Fruit fly (Drosophila melanogaster) whole organism, embryonic: ENCODE results near the gene Aasdh.

Source experiments
- Atf-2 ChIP-seq: fragments of 200-800 bp; sonication (Bioruptor generic); optimal IDR thresholded peaks from 2 replicates; lab custom pipeline; 2016; ENCODE audit warnings: missing biosample characterization, missing genetic modification characterization
- CG10274 ChIP-seq: fragments of 200-800 bp; sonication (Bioruptor generic); optimal IDR thresholded peaks from 3 replicates; lab custom pipeline; 2017; ENCODE audit warnings: missing biosample characterization, mild to moderate bottlenecking, missing genetic modification characterization
- CG11696 ChIP-seq: fragments of 200-800 bp; sonication (Bioruptor generic); IDR thresholded peaks from 2 replicates; pipeline ENCODE4 v1.3.6; 2022; ENCODE audit warnings: missing biosample characterization, missing genetic modification characterization
- CG12236 ChIP-seq: fragments of 200-800 bp; sonication (Bioruptor generic); optimal IDR thresholded peaks from 2 replicates; lab custom pipeline; 2016; ENCODE audit warnings: missing biosample characterization, missing genetic modification characterization
- CG13894 ChIP-seq: fragments of 200-800 bp; sonication (Bioruptor generic); optimal IDR thresholded peaks from 3 replicates; lab custom pipeline; 2018; ENCODE audit warnings: missing biosample characterization, mild to moderate bottlenecking, missing genetic modification characterization, moderate library complexity
- CG14441 ChIP-seq: fragments of 200-800 bp; sonication (Bioruptor generic); IDR thresholded peaks from 2 replicates; pipeline ENCODE4 v1.3.6; 2022; ENCODE audit warnings: missing biosample characterization, missing genetic modification characterization
- CG16863 ChIP-seq: fragments of 200-800 bp; sonication (Bioruptor generic); optimal IDR thresholded peaks from 3 replicates; lab custom pipeline; 2016; ENCODE audit warnings: missing biosample characterization, missing genetic modification characterization
- CG18599 ChIP-seq: fragments of 200-800 bp; sonication (Bioruptor generic); optimal IDR thresholded peaks from 3 replicates; lab custom pipeline; 2017; ENCODE audit warnings: missing biosample characterization, missing genetic modification characterization, mild to moderate bottlenecking, moderate library complexity, missing genetic modification reagents
- CG2116 ChIP-seq: fragments of 200-800 bp; sonication (Bioruptor generic); optimal IDR thresholded peaks from 3 replicates; lab custom pipeline; 2018; ENCODE audit warnings: missing biosample characterization, mild to moderate bottlenecking, missing genetic modification characterization
- CG2129 ChIP-seq: fragments of 200-800 bp; sonication (Bioruptor generic); IDR thresholded peaks from 2 replicates; pipeline ENCODE4 v1.3.6; 2022; ENCODE audit warnings: missing biosample characterization, missing genetic modification characterization; ENCODE audit not compliant: partially characterized antibody
- CG2678 ChIP-seq: fragments of 200-800 bp; sonication (Bioruptor generic); optimal IDR thresholded peaks from 3 replicates; lab custom pipeline; 2019; ENCODE audit warnings: missing biosample characterization, mild to moderate bottlenecking, missing genetic modification characterization, moderate library complexity
- CG2889 ChIP-seq: fragments of 200-800 bp; sonication (Bioruptor generic); IDR thresholded peaks from 3 replicates; pipeline ENCODE4 v1.3.6; 2022; ENCODE audit warnings: missing biosample characterization, missing genetic modification characterization
- CG30431 ChIP-seq: fragments of 200-800 bp; sonication (Bioruptor generic); optimal IDR thresholded peaks from 2 replicates; lab custom pipeline; 2017; ENCODE audit warnings: missing biosample characterization, missing genetic modification characterization
- CG34422 ChIP-seq: fragments of 200-800 bp; sonication (Bioruptor generic); IDR thresholded peaks from 3 replicates; pipeline ENCODE4 v1.3.6; 2022; ENCODE audit warnings: missing biosample characterization, missing genetic modification characterization
- CG3847 ChIP-seq: fragments of 200-800 bp; sonication (Bioruptor generic); IDR thresholded peaks from 2 replicates; pipeline ENCODE4 v1.3.6; 2022; ENCODE audit warnings: missing biosample characterization, missing genetic modification characterization
- CG4730 ChIP-seq: fragments of 200-800 bp; sonication (Bioruptor generic); IDR thresholded peaks from 2 replicates; pipeline ENCODE4 v1.3.6; 2022; ENCODE audit warnings: missing biosample characterization, missing genetic modification characterization
- CG5180 ChIP-seq: fragments of 200-800 bp; sonication (Bioruptor generic); optimal IDR thresholded peaks from 3 replicates; lab custom pipeline; 2017; ENCODE audit warnings: missing biosample characterization, missing genetic modification characterization, mild to moderate bottlenecking, moderate library complexity, missing genetic modification reagents
- CG6791 ChIP-seq: fragments of 200-800 bp; sonication (Bioruptor generic); IDR thresholded peaks from 3 replicates; pipeline ENCODE4 v1.3.6; 2022; ENCODE audit warnings: missing biosample characterization, missing genetic modification characterization; ENCODE audit not compliant: partially characterized antibody
- CG7271 ChIP-seq: fragments of 200-800 bp; sonication (Bioruptor generic); optimal IDR thresholded peaks from 2 replicates; lab custom pipeline; 2018; ENCODE audit warnings: missing biosample characterization, mild to moderate bottlenecking, missing genetic modification characterization, moderate library complexity
- CG7839 ChIP-seq: fragments of 200-800 bp; sonication (Bioruptor generic); optimal IDR thresholded peaks from 3 replicates; lab custom pipeline; 2018; ENCODE audit warnings: missing biosample characterization, mild to moderate bottlenecking, missing genetic modification characterization, moderate library complexity
- Chrac-16 ChIP-seq: fragments of 200-800 bp; sonication (Bioruptor generic); optimal IDR thresholded peaks from 3 replicates; lab custom pipeline; 2016; ENCODE audit warnings: missing biosample characterization, missing genetic modification characterization
- Doc2 ChIP-seq: fragments of 200-800 bp; sonication (Bioruptor generic); IDR thresholded peaks from 2 replicates; pipeline ENCODE4 v1.3.6; 2022; ENCODE audit warnings: missing biosample characterization, missing genetic modification characterization
- Eip74EF ChIP-seq, 2 experiments: fragments of 200-800 bp in 1 of 2; fragments of >200 bp in 1 of 2; sonication (Bioruptor generic) in 1 of 2; optimal IDR thresholded peaks; 2 replicates each; lab custom pipeline; 2017 to 2019; ENCODE audit warnings: missing biosample characterization in 2 of 2, missing genetic modification characterization in 2 of 2, mild to moderate bottlenecking in 1 of 2, moderate library complexity in 1 of 2
- Gsc ChIP-seq: fragments of 200-800 bp; sonication (Bioruptor generic); IDR thresholded peaks from 2 replicates; pipeline ENCODE4 v1.3.6; 2022; ENCODE audit warnings: missing biosample characterization, missing genetic modification characterization
- Hr51 ChIP-seq, 2 experiments: fragments of 200-800 bp; sonication (Bioruptor generic); optimal IDR thresholded peaks; 2 replicates in 1 of 2; 3 replicates in 1 of 2; lab custom pipeline; 2016 to 2018; ENCODE audit warnings: missing biosample characterization in 2 of 2, missing genetic modification characterization in 2 of 2, mild to moderate bottlenecking in 1 of 2, moderate library complexity in 1 of 2
- Hr78 ChIP-seq, 2 experiments: fragments of 200-800 bp in 1 of 2; fragments of >200 bp in 1 of 2; sonication (Bioruptor generic) in 1 of 2; optimal IDR thresholded peaks; 2 replicates each; lab custom pipeline; 2017 to 2019; ENCODE audit warnings: missing biosample characterization in 2 of 2, missing genetic modification characterization in 2 of 2, mild to moderate bottlenecking in 1 of 2, moderate library complexity in 1 of 2
- Myb ChIP-seq: fragments of 200-800 bp; sonication (Bioruptor generic); optimal IDR thresholded peaks from 2 replicates; lab custom pipeline; 2016; ENCODE audit warnings: missing biosample characterization, missing genetic modification characterization
- Pdp1 ChIP-seq, 2 experiments: fragments of 200-800 bp; sonication (Bioruptor generic); optimal IDR thresholded peaks; 3 replicates each; lab custom pipeline; 2016; ENCODE audit warnings: missing biosample characterization in 2 of 2, missing genetic modification characterization in 2 of 2, mild to moderate bottlenecking in 1 of 2, moderate library complexity in 1 of 2
- Rfx ChIP-seq: fragments of 200-800 bp; sonication (Bioruptor generic); IDR thresholded peaks from 2 replicates; pipeline ENCODE4 v1.3.6; 2022; ENCODE audit warnings: missing biosample characterization, missing genetic modification characterization
- Sry-β ChIP-seq: fragments of 200-800 bp; sonication (Bioruptor generic); optimal IDR thresholded peaks from 2 replicates; lab custom pipeline; 2018; ENCODE audit warnings: missing biosample characterization, mild to moderate bottlenecking, missing genetic modification characterization, moderate library complexity
- ap ChIP-seq: fragments of 200-800 bp; sonication (Bioruptor generic); IDR thresholded peaks from 2 replicates; pipeline ENCODE4 v1.3.6; 2022; ENCODE audit warnings: missing biosample characterization, missing genetic modification characterization
- bbx ChIP-seq: fragments of 200-800 bp; sonication (Bioruptor generic); IDR thresholded peaks from 2 replicates; pipeline ENCODE4 v1.3.6; 2022; ENCODE audit warnings: missing biosample characterization, missing genetic modification characterization; ENCODE audit not compliant: partially characterized antibody
- crp ChIP-seq, 2 experiments: fragments of 200-800 bp; sonication (Bioruptor generic); optimal IDR thresholded peaks; 2 replicates in 1 of 2; 3 replicates in 1 of 2; lab custom pipeline; 2017; ENCODE audit warnings: missing biosample characterization in 2 of 2, missing genetic modification characterization in 2 of 2, mild to moderate bottlenecking in 1 of 2, moderate library complexity in 1 of 2
- da ChIP-seq: fragments of 200-800 bp; sonication (Bioruptor generic); optimal IDR thresholded peaks from 2 replicates; lab custom pipeline; 2016; ENCODE audit warnings: missing biosample characterization, missing genetic modification characterization
- dati ChIP-seq: fragments of 200-800 bp; sonication (Bioruptor generic); IDR thresholded peaks from 2 replicates; pipeline ENCODE4 v1.3.6; 2022; ENCODE audit warnings: missing biosample characterization, missing genetic modification characterization
- dimm ChIP-seq: fragments of 200-800 bp; sonication (Bioruptor generic); IDR thresholded peaks from 2 replicates; pipeline ENCODE4 v1.3.6; 2022; ENCODE audit warnings: missing biosample characterization, missing genetic modification characterization
- ems ChIP-seq: fragments of 200-800 bp; sonication (Bioruptor generic); optimal IDR thresholded peaks from 3 replicates; lab custom pipeline; 2016; ENCODE audit warnings: missing biosample characterization, missing genetic modification characterization
- fd96Cb ChIP-seq: fragments of 200-800 bp; sonication (Bioruptor generic); optimal IDR thresholded peaks from 2 replicates; lab custom pipeline; 2018; ENCODE audit warnings: missing biosample characterization, mild to moderate bottlenecking, missing genetic modification characterization, moderate library complexity
- hkb ChIP-seq, 2 experiments: fragments of 200-800 bp in 1 of 2; fragments of >200 bp in 1 of 2; sonication (Bioruptor generic) in 1 of 2; IDR thresholded peaks in 1 of 2; optimal IDR thresholded peaks in 1 of 2; 2 replicates each; pipeline versions ENCODE4 v1.3.6 to Lab custom; 2017 to 2022; ENCODE audit warnings: missing biosample characterization in 1 of 2, missing genetic modification characterization in 1 of 2
- klu ChIP-seq: fragments of 200-800 bp; sonication (Bioruptor generic); IDR thresholded peaks from 2 replicates; pipeline ENCODE4 v1.3.6; 2022; ENCODE audit warnings: missing biosample characterization, missing genetic modification characterization
- mld ChIP-seq: fragments of 200-800 bp; sonication (Bioruptor generic); IDR thresholded peaks from 3 replicates; pipeline ENCODE4 v1.3.6; 2022; ENCODE audit warnings: missing biosample characterization, missing genetic modification characterization; ENCODE audit not compliant: partially characterized antibody
- org-1 ChIP-seq: fragments of 200-800 bp; sonication (Bioruptor generic); optimal IDR thresholded peaks from 2 replicates; lab custom pipeline; 2017; ENCODE audit warnings: missing biosample characterization, missing genetic modification characterization
- pho ChIP-seq: fragments of 200-800 bp; sonication (Bioruptor generic); optimal IDR thresholded peaks from 2 replicates; lab custom pipeline; 2016; ENCODE audit warnings: missing biosample characterization, missing genetic modification characterization
- pum ChIP-seq: fragments of 200-800 bp; sonication (Bioruptor generic); optimal IDR thresholded peaks from 2 replicates; lab custom pipeline; 2016; ENCODE audit warnings: missing biosample characterization, missing genetic modification characterization
- scrt ChIP-seq: fragments of 200-800 bp; sonication (Bioruptor generic); optimal IDR thresholded peaks from 2 replicates; lab custom pipeline; 2018; ENCODE audit warnings: missing biosample characterization, mild to moderate bottlenecking, missing genetic modification characterization, moderate library complexity
- seq ChIP-seq: fragments of 200-800 bp; sonication (Bioruptor generic); IDR thresholded peaks from 2 replicates; pipeline ENCODE4 v1.3.6; 2022; ENCODE audit warnings: missing biosample characterization, missing genetic modification characterization
- tup ChIP-seq: fragments of 200-800 bp; sonication (Bioruptor generic); optimal IDR thresholded peaks from 2 replicates; lab custom pipeline; 2016; ENCODE audit warnings: missing biosample characterization, mild to moderate bottlenecking, missing genetic modification characterization, moderate library complexity
- unpg ChIP-seq: fragments of 200-800 bp; sonication (Bioruptor generic); optimal IDR thresholded peaks from 3 replicates; lab custom pipeline; 2018; ENCODE audit warnings: missing biosample characterization, mild to moderate bottlenecking, missing genetic modification characterization, moderate library complexity
- z ChIP-seq: fragments of 200-800 bp; sonication (Bioruptor generic); IDR thresholded peaks from 3 replicates; pipeline ENCODE4 v1.3.6; 2022; ENCODE audit warnings: missing biosample characterization, missing genetic modification characterization
- zfh2 ChIP-seq: fragments of 200-800 bp; sonication (Bioruptor generic); optimal IDR thresholded peaks from 2 replicates; lab custom pipeline; 2016; ENCODE audit warnings: missing biosample characterization, missing genetic modification characterization

Gene Aasdh

dm6 chr2L:8488735-8489134, 39.4 kb upstream of the Aasdh start, which contains the start of gene CG13088 (continued):
- TF ChIP-seq ap = no peak
- TF ChIP-seq Rfx = no peak; the same call in none of the 2 replicates
- TF ChIP-seq CG2889 (GFP tag; lab: Robert Waterston, UW) = no peak
- TF ChIP-seq CG2129 (GFP tag; lab: Robert Waterston, UW) = no peak
- TF ChIP-seq Chrac-16 = no peak
- TF ChIP-seq Gsc (GFP tag; lab: Robert Waterston, UW) = no peak
- no peak for TF ChIP-seq seq (GFP tag; lab: Robert Waterston, UW)
- peak; percentile 69 to 95 for TF ChIP-seq crp (GFP tag; optimal IDR thresholded peaks at IDR 0.05; lab: Kevin White, UChicago)
- no peak for TF ChIP-seq Doc2 (GFP tag; lab: Robert Waterston, UW)
- TF ChIP-seq CG16863 (GFP tag; lab: Kevin White, UChicago) = no peak
- TF ChIP-seq unpg (GFP tag; lab: Kevin White, UChicago) = no peak
- TF ChIP-seq CG7839 = no peak
- TF ChIP-seq Pdp1 (GFP tag; optimal IDR thresholded peaks at IDR 0.05; lab: Kevin White, UChicago) = peak in 1 of 2 experiments; percentile 34
- TF ChIP-seq CG12236 (GFP tag; lab: Kevin White, UChicago) = no peak
- no peak for TF ChIP-seq org-1 (GFP tag; lab: Kevin White, UChicago)
- no peak for TF ChIP-seq bbx (GFP tag; lab: Robert Waterston, UW)
- no peak for TF ChIP-seq CG5180 (GFP tag; lab: Kevin White, UChicago)
- no peak for TF ChIP-seq da (GFP tag; lab: Kevin White, UChicago)
- TF ChIP-seq dimm = no peak
- no peak for TF ChIP-seq Hr78 (GFP tag; optimal IDR thresholded peaks at IDR 0.05; lab: Kevin White, UChicago)
- no peak for TF ChIP-seq Atf-2 (GFP tag; lab: Kevin White, UChicago)
- TF ChIP-seq CG3847 (GFP tag; lab: Robert Waterston, UW) = peak; percentile 67
- no peak for TF ChIP-seq fd96Cb (tag; lab: Kevin White, UChicago)
- no peak for TF ChIP-seq CG6791 (GFP tag; lab: Robert Waterston, UW)
- no peak for TF ChIP-seq klu (GFP tag; lab: Robert Waterston, UW)
- TF ChIP-seq Hr51 (GFP tag; optimal IDR thresholded peaks at IDR 0.05; lab: Kevin White, UChicago) = no peak
- TF ChIP-seq zfh2 = peak; percentile 40
- peak; percentile 61 for TF ChIP-seq CG2116 (GFP tag; lab: Kevin White, UChicago)
- no peak for TF ChIP-seq CG18599 (GFP tag; lab: Kevin White, UChicago)
- no peak for TF ChIP-seq CG7271 (tag; lab: Kevin White, UChicago)
- TF ChIP-seq CG10274 (GFP tag; lab: Kevin White, UChicago) = no peak
- TF ChIP-seq dati (GFP tag; lab: Robert Waterston, UW) = no peak
- TF ChIP-seq mld = no peak
- TF ChIP-seq Eip74EF (GFP tag; optimal IDR thresholded peaks at IDR 0.05; lab: Kevin White, UChicago) = no peak
- TF ChIP-seq hkb (optimal IDR thresholded peaks at IDR 0.05; lab: Kevin White, UChicago) = no peak
- TF ChIP-seq hkb (GFP tag; IDR thresholded peaks at IDR 0.05; lab: Robert Waterston, UW) = no peak
- peak; percentile 95 for TF ChIP-seq Myb (GFP tag; lab: Kevin White, UChicago)
- no peak for TF ChIP-seq CG34422
- TF ChIP-seq Sry-β (GFP tag; lab: Kevin White, UChicago) = no peak
- peak; percentile 24 for TF ChIP-seq pum
- no peak for TF ChIP-seq CG2678
- no peak for TF ChIP-seq z (GFP tag; lab: Robert Waterston, UW)
- peak; percentile 96 for TF ChIP-seq CG14441 (GFP tag; lab: Robert Waterston, UW)
- TF ChIP-seq CG30431 = no peak
- TF ChIP-seq pho (GFP tag; lab: Kevin White, UChicago) = peak; percentile 32
- TF ChIP-seq ems (GFP tag; lab: Kevin White, UChicago) = peak; percentile 32
- TF ChIP-seq CG4730 (GFP tag; lab: Robert Waterston, UW) = no peak
- no peak for TF ChIP-seq CG13894 (tag; lab: Kevin White, UChicago)
- TF ChIP-seq tup (GFP tag; lab: Kevin White, UChicago) = no peak
- no peak for TF ChIP-seq scrt (GFP tag; lab: Kevin White, UChicago)
- no peak for TF ChIP-seq CG11696 (GFP tag; lab: Robert Waterston, UW)
